Fruit fly (Drosophila melanogaster): Measurements from ENCODE around the gene Aldh7A1.

Gene Aldh7A1

DNA sequence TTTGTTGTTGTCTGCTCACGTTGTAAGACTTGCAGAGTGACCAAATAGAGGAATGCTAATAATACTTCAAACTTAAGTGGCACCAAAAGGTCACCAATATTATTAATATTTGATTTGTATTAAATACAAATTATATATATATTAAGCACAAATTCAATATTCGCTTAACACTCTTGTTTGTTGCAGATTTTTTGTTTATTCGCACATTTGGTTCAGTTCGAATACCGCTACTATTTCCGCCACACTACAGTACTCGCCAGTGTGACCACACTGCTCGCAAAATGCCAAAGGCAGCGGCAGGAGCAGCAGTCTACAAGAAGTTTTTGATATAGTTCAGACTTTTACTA lies 4.6 kb downstream of the Aldh7A1 start, which contains the start of gene Max (continued):
- TF ChIP-seq NfI (GFP tag; optimal IDR thresholded peaks at IDR 0.05) (peak; percentile 79), CG18476 (GFP tag; optimal IDR thresholded peaks at IDR 0.05) (no peak), Nf-YB (GFP tag; optimal IDR thresholded peaks at IDR 0.05) (peak; percentile 53), GATAe (GFP tag; conservative IDR thresholded peaks at IDR 0.05) (no peak), Ptx1 (GFP tag; IDR thresholded peaks at IDR 0.05) (peak; percentile 67), CG2889 (GFP tag; IDR thresholded peaks at IDR 0.05) (peak; percentile 54; the same call in 1 of the 3 replicates), dm (GFP tag; optimal IDR thresholded peaks at IDR 0.05) (peak; percentile 22), kni (GFP tag; optimal IDR thresholded peaks at IDR 0.05) (no peak), CG1602 (GFP tag; optimal IDR thresholded peaks at IDR 0.05) (peak; percentile 44), Camta (GFP tag; optimal IDR thresholded peaks at IDR 0.05) (no peak), trh (GFP tag; optimal IDR thresholded peaks at IDR 0.05) (no peak), CG10543 (GFP tag; optimal IDR thresholded peaks at IDR 0.05) (peak; percentile 71), slp2 (GFP tag; optimal IDR thresholded peaks at IDR 0.05) (no peak), CG31365 (tag; optimal IDR thresholded peaks at IDR 0.05) (peak; percentile 23), esg (GFP tag; conservative IDR thresholded peaks at IDR 0.05) (peak; percentile 45), gcm (GFP tag; optimal IDR thresholded peaks at IDR 0.05) (peak; percentile 66), abd-A (tag; optimal IDR thresholded peaks at IDR 0.05) (no peak), tna (GFP tag; IDR thresholded peaks at IDR 0.05; ENCODE audit: partially characterized antibody) (no peak), CG10979 (tag; optimal IDR thresholded peaks at IDR 0.05) (peak; percentile 71), CG8478 (optimal IDR thresholded peaks at IDR 0.05) (no peak), CG13424 (tag; optimal IDR thresholded peaks at IDR 0.05) (peak; percentile 83), disco-r (GFP tag; optimal IDR thresholded peaks at IDR 0.05) (no peak), CG6254 (GFP tag; optimal IDR thresholded peaks at IDR 0.05) (no peak), Bdp1 (GFP tag; optimal IDR thresholded peaks at IDR 0.05) (peak; percentile 24), CG30431 (GFP tag; optimal IDR thresholded peaks at IDR 0.05) (peak; percentile 42), CG7839 (tag; optimal IDR thresholded peaks at IDR 0.05) (peak; percentile 72), salm (tag; optimal IDR thresholded peaks at IDR 0.05) (peak; percentile 59), rib (GFP tag; IDR thresholded peaks at IDR 0.05) (no peak), Dek (tag; optimal IDR thresholded peaks at IDR 0.05) (peak; percentile 66), Chrac-16 (GFP tag; optimal IDR thresholded peaks at IDR 0.05) (peak; percentile 60), sens-2 (GFP tag; IDR thresholded peaks at IDR 0.05) (0 out of 2 replicates have a peak, but pooled peaks have one; percentile 20), dmrt99B (tag; optimal IDR thresholded peaks at IDR 0.05) (no peak), B-H1 (GFP tag; IDR thresholded peaks at IDR 0.05) (peak; percentile 63), CG30020 (tag; optimal IDR thresholded peaks at IDR 0.05) (peak; percentile 76), Drgx (GFP tag; IDR thresholded peaks at IDR 0.05) (peak; percentile 35; the same call in 1 of the 2 replicates), pzg (GFP tag; optimal IDR thresholded peaks at IDR 0.05) (peak; percentile 77), CG15696 (tag; optimal IDR thresholded peaks at IDR 0.05) (peak; percentile 57), Hr78 (GFP tag; optimal IDR thresholded peaks at IDR 0.05) (peak in 1 of 2 experiments; percentile 96), inv (GFP tag; IDR thresholded peaks at IDR 0.05; ENCODE audit: partially characterized antibody) (no peak), CkIIα-i1 (GFP tag; IDR thresholded peaks at IDR 0.05) (no peak), Aef1 (GFP tag; IDR thresholded peaks at IDR 0.05) (peak; percentile 67), Med (GFP tag) (peak; percentile 81), CG13775 (GFP tag; optimal IDR thresholded peaks at IDR 0.05) (peak; percentile 75), sna (GFP tag; IDR thresholded peaks at IDR 0.05; ENCODE audit: partially characterized antibody) (no peak), amos (GFP tag; IDR thresholded peaks at IDR 0.05; ENCODE audit: partially characterized antibody) (peak; percentile 14; the same call in 1 of the 2 replicates), ewg (GFP tag; optimal IDR thresholded peaks at IDR 0.05) (peak; percentile 69), crc (GFP tag; optimal IDR thresholded peaks at IDR 0.05) (no peak), Max (GFP tag; optimal IDR thresholded peaks at IDR 0.05) (peak; percentile 92), CG30403 (GFP tag; optimal IDR thresholded peaks at IDR 0.05) (peak; percentile 66), HHEX (GFP tag; optimal IDR thresholded peaks at IDR 0.05) (peak; percentile 39)

All from whole organism, embryonic.